Worm (Caenorhabditis elegans) whole organism, midembryonic: ENCODE results near the gene bicd-1.
"Not testable (repeated sequence)": the region's sequence is repeated elsewhere in the genome, so short reads cannot be mapped to it uniquely, and the experiment has no call there.

Experiments
- T22C8.4 ChIP-seq: fragments of 200-800 bp; sonication (Bioruptor generic); IDR thresholded peaks from 2 replicates; pipeline ENCODE4 v1.3.6; 2022; ENCODE audit warnings: missing genetic modification characterization, missing compliant biosample characterization
- cog-1 ChIP-seq: sonication (generic microtip); optimal IDR thresholded peaks from 2 replicates; lab custom pipeline; 2016; ENCODE audit warnings: missing genetic modification characterization, missing compliant biosample characterization
- flt-1 ChIP-seq: fragments of 200-800 bp; sonication (Bioruptor generic); IDR thresholded peaks from 2 replicates; pipeline ENCODE4 v1.3.6; 2022; ENCODE audit warnings: missing genetic modification characterization, missing compliant biosample characterization
- klf-2 ChIP-seq: fragments of 200-800 bp; sonication (Bioruptor generic); conservative IDR thresholded peaks from 2 replicates; pipeline ENCODE4 v1.3.6; 2022; ENCODE audit warnings: missing genetic modification reagents, missing genetic modification characterization, missing compliant biosample characterization
- med-1 ChIP-seq: sonication (generic microtip); optimal IDR thresholded peaks from 2 replicates; lab custom pipeline; 2017; ENCODE audit warnings: missing genetic modification characterization, mild to moderate bottlenecking, missing compliant biosample characterization, antibody characterized with exemption, missing genetic modification reagents; ENCODE audit not compliant: insufficient read depth
- ref-1 ChIP-seq: fragments of 200-800 bp; sonication (Bioruptor generic); conservative IDR thresholded peaks from 2 replicates; pipeline ENCODE4 v1.3.6; 2022; ENCODE audit warnings: missing genetic modification reagents, missing genetic modification characterization, missing compliant biosample characterization
- tab-1 ChIP-seq: fragments of 200-800 bp; sonication (Bioruptor generic); IDR thresholded peaks from 2 replicates; pipeline ENCODE4 v1.3.6; 2022; ENCODE audit warnings: missing genetic modification characterization, missing compliant biosample characterization
- ztf-23 ChIP-seq: fragments of 200-800 bp; sonication (Bioruptor generic); IDR thresholded peaks from 2 replicates; pipeline ENCODE4 v1.3.6; 2022; ENCODE audit warnings: missing genetic modification reagents, missing genetic modification characterization, missing compliant biosample characterization
- ztf-29 ChIP-seq: fragments of 200-800 bp; sonication (Bioruptor generic); IDR thresholded peaks from 2 replicates; pipeline ENCODE4 v1.3.6; 2022; ENCODE audit warnings: missing genetic modification reagents, missing genetic modification characterization, missing compliant biosample characterization

The bicd-1 gene

ce11 chrIV:6601213-6601724, 29.1 kb upstream of the bicd-1 start, which contains the start of gene sup-36:
TSS of gene sup-36 (plus strand) at chrIV:6601674.
- TF ChIP-seq T22C8.4 (GFP tag; lab: Robert Waterston, UW) (peak; percentile 49), flt-1 (no peak)

- TF ChIP-seq T22C8.4 (GFP tag; lab: Robert Waterston, UW) = no peak
Measured at ce11 chrIV:6599447-6599846, 27.3 kb upstream of the bicd-1 start, which contains the start of gene F38A5.8. TSS of gene F38A5.8 (plus strand) at chrIV:6599747.

ce11 chrIV:6598740-6599139, 26.6 kb upstream of the bicd-1 start, which contains the start of gene nspb-5:
TSS of gene nspb-5 (plus strand) at chrIV:6599040.
- TF ChIP-seq klf-2; ztf-23 (GFP tag; lab: Robert Waterston, UW); ref-1: not testable (repeated sequence)

- TF ChIP-seq med-1; cog-1 (tag; lab: Kevin White, UChicago); ztf-29 (GFP tag; lab: Robert Waterston, UW): not testable (repeated sequence)
Measured at ce11 chrIV:6597918-6598317, 25.8 kb upstream of the bicd-1 start, which contains the start of gene nspb-4. TSS of gene nspb-4 (plus strand) at chrIV:6598218.

- TF ChIP-seq T22C8.4 (GFP tag; lab: Robert Waterston, UW) (no peak), ref-1 (no peak)
Measured at ce11 chrIV:6597298-6597697, 25.2 kb upstream of the bicd-1 start, which contains the start of gene F38A5.6. TSS of gene F38A5.6 (minus strand) at chrIV:6597398.

- TF ChIP-seq flt-1 (no peak), ztf-29 (GFP tag; lab: Robert Waterston, UW) (no peak), med-1 (no peak), ref-1 (no peak), klf-2 (no peak), tab-1 (GFP tag; lab: Robert Waterston, UW) (no peak), ztf-23 (GFP tag; lab: Robert Waterston, UW) (no peak), T22C8.4 (GFP tag; lab: Robert Waterston, UW) (no peak), cog-1 (tag; lab: Kevin White, UChicago) (no peak)
Measured at ce11 chrIV:6595912-6596311, 23.8 kb upstream of the bicd-1 start, which contains the start of gene F38A5.22. TSS of gene F38A5.22 (minus strand) at chrIV:6595940.

- TF ChIP-seq med-1; ztf-23 (GFP tag; lab: Robert Waterston, UW); klf-2: not testable (repeated sequence)
Measured at ce11 chrIV:6594871-6595270, 22.7 kb upstream of the bicd-1 start, which contains the start of gene nspb-3. TSS of gene nspb-3 (minus strand) at chrIV:6594971.

ce11 chrIV:6591010-6591746, 19.0 kb upstream of the bicd-1 start, which contains the start of the genes nspb-1 and nspb-2:
TSS of gene nspb-1 (minus strand) at chrIV:6591110.
TSS of gene nspb-2 (plus strand) at chrIV:6591696.
- not testable (repeated sequence) for TF ChIP-seq T22C8.4, ztf-29, tab-1 (GFP tag; lab: Robert Waterston, UW)

- no peak for TF ChIP-seq ztf-29 (GFP tag; lab: Robert Waterston, UW)
- no peak for TF ChIP-seq med-1
- no peak for TF ChIP-seq T22C8.4 (GFP tag; lab: Robert Waterston, UW)
- TF ChIP-seq cog-1 (tag; lab: Kevin White, UChicago) = no peak
- TF ChIP-seq ref-1 = no peak
- TF ChIP-seq tab-1 (GFP tag; lab: Robert Waterston, UW) = no peak
- TF ChIP-seq flt-1 = no peak
- TF ChIP-seq klf-2 = no peak
Measured at ce11 chrIV:6590029-6590428, 17.9 kb upstream of the bicd-1 start, which contains the start of the genes lec-11 and irld-7. TSS of gene lec-11 (minus strand) at chrIV:6590154. TSS of gene irld-7 (plus strand) at chrIV:6590360.

ce11 chrIV:6588080-6588613, 16.0 kb upstream of the bicd-1 start:
- TF ChIP-seq ztf-29 (GFP tag; lab: Robert Waterston, UW) (no peak), tab-1 (GFP tag; lab: Robert Waterston, UW) (no peak), ref-1 (no peak), T22C8.4 (GFP tag; lab: Robert Waterston, UW) (no peak), flt-1 (no peak), klf-2 (no peak), cog-1 (tag; lab: Kevin White, UChicago) (no peak), med-1 (no peak), ztf-23 (GFP tag; lab: Robert Waterston, UW) (no peak)

- TF ChIP-seq cog-1 (tag; lab: Kevin White, UChicago) = peak; percentile 19
- TF ChIP-seq T22C8.4 (GFP tag; lab: Robert Waterston, UW) = no peak
- TF ChIP-seq ref-1 = no peak
- TF ChIP-seq flt-1 = 0 out of 2 replicates have a peak, but pooled peaks have one; percentile 19
- no peak for TF ChIP-seq ztf-29 (GFP tag; lab: Robert Waterston, UW)
- TF ChIP-seq ztf-23 (GFP tag; lab: Robert Waterston, UW) = peak; percentile 59; the same call in 1 of the 2 replicates
- TF ChIP-seq med-1 = no peak
- no peak for TF ChIP-seq tab-1 (GFP tag; lab: Robert Waterston, UW)
- TF ChIP-seq klf-2 = no peak
Measured at ce11 chrIV:6585397-6585921, 13.3 kb upstream of the bicd-1 start, which contains the start of the genes F38A5.2 and dnj-11. TSS of gene F38A5.2 (minus strand) at chrIV:6585400. TSS of gene dnj-11 (plus strand) at chrIV:6585871.
